Fruit fly (Drosophila melanogaster): Measurements from ENCODE around the gene Ggt-1.

The Ggt-1 gene

DNA sequence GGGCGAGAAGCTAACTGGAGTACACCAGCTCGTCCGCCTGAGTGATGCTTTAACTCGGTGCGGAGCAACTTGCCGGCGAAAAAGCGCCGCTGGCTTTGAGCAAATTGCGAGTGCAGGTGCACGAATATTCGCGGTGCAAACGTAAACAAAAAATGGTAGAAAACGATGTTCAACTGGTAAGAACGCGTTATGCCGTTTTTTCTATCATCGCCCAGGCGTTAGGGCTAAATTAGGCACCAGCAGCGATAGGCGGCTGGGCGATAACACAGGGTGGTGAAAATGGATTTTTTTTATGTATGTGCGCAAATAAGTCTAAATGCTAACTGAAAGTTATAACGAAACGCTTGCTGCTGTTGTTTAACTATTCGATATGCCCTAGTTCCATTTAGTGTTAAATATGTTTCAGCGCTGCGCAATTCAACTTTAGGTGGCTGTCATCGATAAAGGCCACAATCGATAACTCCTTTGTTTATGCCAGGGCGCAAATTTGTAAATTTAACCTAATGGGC, 12.6 kb downstream of the Ggt-1 start, which contains the start of the genes Pgant7 and Xrcc2 (continued):
- TF ChIP-seq HLH4C (GFP tag; IDR thresholded peaks at IDR 0.05; ENCODE audit: partially characterized antibody) (peak; percentile 85), CG13775 (GFP tag; optimal IDR thresholded peaks at IDR 0.05) (no peak), Hand (GFP tag; optimal IDR thresholded peaks at IDR 0.05) (no peak), CG15514 (GFP tag; optimal IDR thresholded peaks at IDR 0.05) (peak; percentile 57), Lpt (GFP tag; optimal IDR thresholded peaks at IDR 0.05) (no peak), fd3F (GFP tag; optimal IDR thresholded peaks at IDR 0.05) (no peak), Bgb (GFP tag; IDR thresholded peaks at IDR 0.05; ENCODE audit: partially characterized antibody) (peak; percentile 70), CG43689 (GFP tag; IDR thresholded peaks at IDR 0.05) (no peak), Myb (GFP tag; optimal IDR thresholded peaks at IDR 0.05) (peak; percentile 7), az2 (GFP tag; optimal IDR thresholded peaks at IDR 0.05) (no peak), lmd (GFP tag; IDR thresholded peaks at IDR 0.05) (no peak), MESR4 (GFP tag; optimal IDR thresholded peaks at IDR 0.05) (peak; percentile 60), CG8388 (GFP tag; optimal IDR thresholded peaks at IDR 0.05) (no peak), Ets97D (GFP tag; optimal IDR thresholded peaks at IDR 0.05) (no peak), knrl (GFP tag; IDR thresholded peaks at IDR 0.05; ENCODE audit: partially characterized antibody) (peak; percentile 65), psq (GFP tag; optimal IDR thresholded peaks at IDR 0.05) (no peak), CG8281 (tag; optimal IDR thresholded peaks at IDR 0.05) (no peak), CG14014 (GFP tag; IDR thresholded peaks at IDR 0.05) (no peak), unc-4 (GFP tag; IDR thresholded peaks at IDR 0.05; ENCODE audit: partially characterized antibody) (peak; percentile 69; the same call in 1 of the 2 replicates), gfzf (GFP tag; optimal IDR thresholded peaks at IDR 0.05) (peak; percentile 88), ap (GFP tag; IDR thresholded peaks at IDR 0.05) (no peak), HHEX (GFP tag; optimal IDR thresholded peaks at IDR 0.05) (no peak), nmo (GFP tag; optimal IDR thresholded peaks at IDR 0.05) (peak; percentile 10), hb (GFP tag; IDR thresholded peaks at IDR 0.05; ENCODE audit: partially characterized antibody) (peak; percentile 75; the same call in 2 of the 3 replicates), Hsf (GFP tag; optimal IDR thresholded peaks at IDR 0.05) (no peak), CG17186 (GFP tag; optimal IDR thresholded peaks at IDR 0.05) (peak; percentile 92), tna (GFP tag; IDR thresholded peaks at IDR 0.05; ENCODE audit: partially characterized antibody) (peak; percentile 59; the same call in 1 of the 2 replicates), HmgZ (tag; optimal IDR thresholded peaks at IDR 0.05) (peak; percentile 1), Camta (GFP tag; optimal IDR thresholded peaks at IDR 0.05) (no peak), CG7556 (GFP tag; optimal IDR thresholded peaks at IDR 0.05) (no peak), PHDP (tag; optimal IDR thresholded peaks at IDR 0.05) (no peak), Sry-δ (GFP tag; optimal IDR thresholded peaks at IDR 0.05) (peak; percentile 72), Jarid2 (GFP tag; optimal IDR thresholded peaks at IDR 0.05) (no peak), pita (GFP tag; optimal IDR thresholded peaks at IDR 0.05) (peak; percentile 25), row (GFP tag; IDR thresholded peaks at IDR 0.05) (0 out of 3 replicates have a peak, but pooled peaks have one; percentile 26), Fer3 (tag; optimal IDR thresholded peaks at IDR 0.05) (no peak), Bteb2 (GFP tag; optimal IDR thresholded peaks at IDR 0.05) (no peak), vnd (GFP tag; IDR thresholded peaks at IDR 0.05; ENCODE audit: partially characterized antibody) (peak; percentile 76), Neu2 (GFP tag; optimal IDR thresholded peaks at IDR 0.05; ENCODE audit: borderline replicate concordance) (no peak), Dip3 (GFP tag; optimal IDR thresholded peaks at IDR 0.05) (no peak), gt (GFP tag; IDR thresholded peaks at IDR 0.05) (no peak), Pdp1 (GFP tag; optimal IDR thresholded peaks at IDR 0.05) (peak in 1 of 2 experiments; percentile 7), ind (GFP tag; optimal IDR thresholded peaks at IDR 0.05) (no peak), pzg (GFP tag; optimal IDR thresholded peaks at IDR 0.05) (peak; percentile 65), Usf (GFP tag; optimal IDR thresholded peaks at IDR 0.05) (no peak), CG34422 (GFP tag; IDR thresholded peaks at IDR 0.05) (peak; percentile 67; the same call in 2 of the 3 replicates), CG4360 (GFP tag; IDR thresholded peaks at IDR 0.05) (no peak), CG10431 (GFP tag; optimal IDR thresholded peaks at IDR 0.05) (peak; percentile 14), CG11504 (tag; optimal IDR thresholded peaks at IDR 0.05) (peak; percentile 73)

Measured in whole organism, embryonic.